Fruit fly (Drosophila melanogaster): Measurements from ENCODE around the gene CG11470.

dm6 chr3R:29547983-29548382 lies 41.6 kb downstream of the CG11470 start:
- TF ChIP-seq psq (optimal IDR thresholded peaks at IDR 0.05), result no peak
- no peak for TF ChIP-seq Sin3A (optimal IDR thresholded peaks at IDR 0.05)
- TF ChIP-seq Myc (optimal IDR thresholded peaks at IDR 0.05), result no peak

Measured in Kc167 (cell line).